Fruit fly (Drosophila melanogaster) whole organism, embryonic: ENCODE data around the gene CG4570.

ENCODE experiments used
- Abd-B ChIP-seq: fragments of 200-800 bp; sonication (Bioruptor generic); optimal IDR thresholded peaks from 2 replicates; lab custom pipeline; 2018; ENCODE audit warnings: missing biosample characterization, mild to moderate bottlenecking, missing genetic modification characterization, moderate library complexity
- Asciz ChIP-seq: fragments of 200-800 bp; sonication (Bioruptor generic); optimal IDR thresholded peaks from 2 replicates; lab custom pipeline; 2017; ENCODE audit warnings: missing biosample characterization, mild to moderate bottlenecking, missing genetic modification characterization, missing genetic modification reagents
- CG10267 ChIP-seq: fragments of 200-800 bp; sonication (Bioruptor generic); optimal IDR thresholded peaks from 2 replicates; lab custom pipeline; 2018; ENCODE audit warnings: missing biosample characterization, mild to moderate bottlenecking, missing genetic modification characterization, moderate library complexity
- CG12155 ChIP-seq: fragments of 200-800 bp; sonication (Bioruptor generic); optimal IDR thresholded peaks from 3 replicates; lab custom pipeline; 2016; ENCODE audit warnings: missing biosample characterization, missing genetic modification characterization
- CG12942 ChIP-seq: fragments of 200-800 bp; sonication (Bioruptor generic); optimal IDR thresholded peaks from 3 replicates; lab custom pipeline; 2016; ENCODE audit warnings: missing biosample characterization, missing genetic modification characterization
- CG13287 ChIP-seq: fragments of 200-800 bp; sonication (Bioruptor generic); IDR thresholded peaks from 2 replicates; pipeline ENCODE4 v1.3.6; 2022; ENCODE audit warnings: missing biosample characterization, missing genetic modification characterization; ENCODE audit not compliant: partially characterized antibody
- CG13775 ChIP-seq: fragments of 200-800 bp; sonication (Bioruptor generic); optimal IDR thresholded peaks from 3 replicates; lab custom pipeline; 2017; ENCODE audit warnings: missing biosample characterization, mild to moderate bottlenecking, missing genetic modification characterization
- CG1603 ChIP-seq: fragments of 200-800 bp; sonication (Bioruptor generic); optimal IDR thresholded peaks from 2 replicates; lab custom pipeline; 2019; ENCODE audit warnings: missing biosample characterization, mild to moderate bottlenecking, missing genetic modification characterization, moderate library complexity
- CG1792 ChIP-seq: fragments of 200-800 bp; sonication (Bioruptor generic); optimal IDR thresholded peaks from 2 replicates; lab custom pipeline; 2016; ENCODE audit warnings: missing biosample characterization, missing genetic modification characterization
- CG34376 ChIP-seq: fragments of 200-800 bp; sonication (Bioruptor generic); optimal IDR thresholded peaks from 2 replicates; lab custom pipeline; 2018; ENCODE audit warnings: missing biosample characterization, mild to moderate bottlenecking, missing genetic modification characterization
- CG3847 ChIP-seq: fragments of 200-800 bp; sonication (Bioruptor generic); IDR thresholded peaks from 2 replicates; pipeline ENCODE4 v1.3.6; 2022; ENCODE audit warnings: missing biosample characterization, missing genetic modification characterization
- CG5245 ChIP-seq: fragments of 200-800 bp; sonication (Bioruptor generic); optimal IDR thresholded peaks from 3 replicates; lab custom pipeline; 2016; ENCODE audit warnings: missing biosample characterization, missing genetic modification characterization
- CG9797 ChIP-seq: fragments of 200-800 bp; sonication (Bioruptor generic); optimal IDR thresholded peaks from 3 replicates; lab custom pipeline; 2018; ENCODE audit warnings: missing biosample characterization, mild to moderate bottlenecking, missing genetic modification characterization
- CHES-1-like ChIP-seq: fragments of 200-800 bp; sonication (Bioruptor generic); optimal IDR thresholded peaks from 2 replicates; lab custom pipeline; 2016; ENCODE audit warnings: missing biosample characterization, missing genetic modification characterization
- Dll ChIP-seq: fragments of 200-800 bp; sonication (Bioruptor generic); IDR thresholded peaks from 4 replicates; pipeline ENCODE4 v1.3.6; 2022; ENCODE audit warnings: missing biosample characterization, missing genetic modification characterization; ENCODE audit not compliant: partially characterized antibody
- E2f2 ChIP-seq: fragments of 200-800 bp; sonication (Bioruptor generic); IDR thresholded peaks from 2 replicates; pipeline ENCODE4 v1.3.6; 2022; ENCODE audit warnings: missing biosample characterization, missing genetic modification characterization
- Lpt ChIP-seq: fragments of >200 bp; optimal IDR thresholded peaks from 2 replicates; lab custom pipeline; 2018; ENCODE audit warnings: missing biosample characterization, missing genetic modification characterization
- MBD-R2 ChIP-seq: fragments of 200-800 bp; sonication (Bioruptor generic); IDR thresholded peaks from 2 replicates; pipeline ENCODE4 v1.3.6; 2022; ENCODE audit warnings: missing biosample characterization, missing genetic modification characterization
- MESR4 ChIP-seq: fragments of 200-800 bp; sonication (Bioruptor generic); optimal IDR thresholded peaks from 2 replicates; lab custom pipeline; 2018; ENCODE audit warnings: missing biosample characterization, mild to moderate bottlenecking, missing genetic modification characterization, moderate library complexity
- Med ChIP-seq: fragments of 200-800 bp; sonication (Bioruptor generic); peaks from one replicate; lab custom pipeline; 2016; ENCODE audit warnings: missing biosample characterization, missing genetic modification characterization, mild to moderate bottlenecking, inconsistent platforms, moderate library complexity
- NC2β ChIP-seq: fragments of 200-800 bp; sonication (Bioruptor generic); optimal IDR thresholded peaks from 2 replicates; lab custom pipeline; 2016; ENCODE audit warnings: missing biosample characterization, missing genetic modification characterization
- Rx ChIP-seq: fragments of 200-800 bp; sonication (Bioruptor generic); IDR thresholded peaks from 2 replicates; pipeline ENCODE4 v1.3.6; 2022; ENCODE audit warnings: missing biosample characterization, missing genetic modification characterization
- Sin3A ChIP-seq: fragments of >200 bp; optimal IDR thresholded peaks from 2 replicates; lab custom pipeline; 2018
- Sox100B ChIP-seq: fragments of 200-800 bp; sonication (Bioruptor generic); optimal IDR thresholded peaks from 3 replicates; lab custom pipeline; 2018; ENCODE audit warnings: missing biosample characterization, mild to moderate bottlenecking, missing genetic modification characterization
- YL-1 ChIP-seq: fragments of 200-800 bp; sonication (Bioruptor generic); optimal IDR thresholded peaks from 3 replicates; lab custom pipeline; 2017; ENCODE audit warnings: missing biosample characterization, mild to moderate bottlenecking, missing genetic modification characterization
- ab ChIP-seq: fragments of 200-800 bp; sonication (Bioruptor generic); optimal IDR thresholded peaks from 2 replicates; lab custom pipeline; 2016; ENCODE audit warnings: missing biosample characterization, missing genetic modification characterization
- bbx ChIP-seq: fragments of 200-800 bp; sonication (Bioruptor generic); IDR thresholded peaks from 2 replicates; pipeline ENCODE4 v1.3.6; 2022; ENCODE audit warnings: missing biosample characterization, missing genetic modification characterization; ENCODE audit not compliant: partially characterized antibody
- chinmo ChIP-seq: fragments of 200-800 bp; sonication (Bioruptor generic); IDR thresholded peaks from 4 replicates; pipeline ENCODE4 v1.3.6; 2022; ENCODE audit warnings: missing biosample characterization, missing genetic modification characterization; ENCODE audit not compliant: partially characterized antibody
- crp ChIP-seq, 2 experiments: fragments of 200-800 bp; sonication (Bioruptor generic); optimal IDR thresholded peaks; 2 replicates in 1 of 2; 3 replicates in 1 of 2; lab custom pipeline; 2017; ENCODE audit warnings: missing biosample characterization in 2 of 2, missing genetic modification characterization in 2 of 2, mild to moderate bottlenecking in 1 of 2, moderate library complexity in 1 of 2
- dimm ChIP-seq: fragments of 200-800 bp; sonication (Bioruptor generic); IDR thresholded peaks from 2 replicates; pipeline ENCODE4 v1.3.6; 2022; ENCODE audit warnings: missing biosample characterization, missing genetic modification characterization
- disco-r ChIP-seq: fragments of 200-800 bp; sonication (Bioruptor generic); optimal IDR thresholded peaks from 2 replicates; lab custom pipeline; 2016; ENCODE audit warnings: missing biosample characterization, missing genetic modification characterization
- fd3F ChIP-seq: fragments of 200-800 bp; sonication (Bioruptor generic); optimal IDR thresholded peaks from 2 replicates; lab custom pipeline; 2018; ENCODE audit warnings: missing biosample characterization, mild to moderate bottlenecking, missing genetic modification characterization, moderate library complexity
- gce ChIP-seq: fragments of 200-800 bp; sonication (Bioruptor generic); IDR thresholded peaks from 3 replicates; pipeline ENCODE4 v1.3.6; 2022; ENCODE audit warnings: missing biosample characterization, missing genetic modification characterization
- gfzf ChIP-seq: fragments of 200-800 bp; sonication (Bioruptor generic); optimal IDR thresholded peaks from 2 replicates; lab custom pipeline; 2016; ENCODE audit warnings: missing biosample characterization, mild to moderate bottlenecking, missing genetic modification characterization, moderate library complexity
- grn ChIP-seq: fragments of 200-800 bp; sonication (Bioruptor generic); optimal IDR thresholded peaks from 3 replicates; lab custom pipeline; 2017; ENCODE audit warnings: missing biosample characterization, missing genetic modification characterization
- mirr ChIP-seq: fragments of 200-800 bp; sonication (Bioruptor generic); optimal IDR thresholded peaks from 3 replicates; lab custom pipeline; 2018; ENCODE audit warnings: missing biosample characterization, mild to moderate bottlenecking, missing genetic modification characterization
- mld ChIP-seq: fragments of 200-800 bp; sonication (Bioruptor generic); IDR thresholded peaks from 3 replicates; pipeline ENCODE4 v1.3.6; 2022; ENCODE audit warnings: missing biosample characterization, missing genetic modification characterization; ENCODE audit not compliant: partially characterized antibody
- otp ChIP-seq: fragments of 200-800 bp; sonication (Bioruptor generic); IDR thresholded peaks from 3 replicates; pipeline ENCODE4, ENCODE4 v1.3.6; 2022; ENCODE audit warnings: missing biosample characterization, missing genetic modification characterization
- phol ChIP-seq: fragments of 200-800 bp; sonication (Bioruptor generic); optimal IDR thresholded peaks from 3 replicates; lab custom pipeline; 2018; ENCODE audit warnings: missing biosample characterization, mild to moderate bottlenecking, missing genetic modification characterization, moderate library complexity
- pzg ChIP-seq: fragments of 200-800 bp; sonication (Bioruptor generic); optimal IDR thresholded peaks from 3 replicates; lab custom pipeline; 2018; ENCODE audit warnings: missing biosample characterization, mild to moderate bottlenecking, missing genetic modification characterization, moderate library complexity
- stwl ChIP-seq: fragments of 200-800 bp; sonication (Bioruptor generic); optimal IDR thresholded peaks from 3 replicates; lab custom pipeline; 2018; ENCODE audit warnings: missing biosample characterization, mild to moderate bottlenecking, missing genetic modification characterization, moderate library complexity
- sug ChIP-seq: fragments of 200-800 bp; optimal IDR thresholded peaks from 2 replicates; lab custom pipeline; 2019; ENCODE audit warnings: missing biosample characterization, mild to moderate bottlenecking, missing genetic modification characterization, moderate library complexity
- tap ChIP-seq: fragments of 200-800 bp; optimal IDR thresholded peaks from 3 replicates; lab custom pipeline; 2019; ENCODE audit warnings: missing biosample characterization, mild to moderate bottlenecking, missing genetic modification characterization, moderate library complexity
- tgo ChIP-seq: fragments of 200-800 bp; sonication (Bioruptor generic); IDR thresholded peaks from 3 replicates; pipeline ENCODE4 v1.3.6; 2022; ENCODE audit warnings: missing biosample characterization, missing genetic modification characterization
- tll ChIP-seq, 2 experiments: fragments of 200-800 bp in 1 of 2; fragments of >200 bp in 1 of 2; sonication (Bioruptor generic) in 1 of 2; optimal IDR thresholded peaks; 2 replicates each; lab custom pipeline; 2017 to 2019; ENCODE audit warnings: missing biosample characterization in 2 of 2, missing genetic modification characterization in 2 of 2, mild to moderate bottlenecking in 1 of 2, moderate library complexity in 1 of 2
- tx ChIP-seq: fragments of 200-800 bp; sonication (Bioruptor generic); optimal IDR thresholded peaks from 2 replicates; lab custom pipeline; 2016; ENCODE audit warnings: missing biosample characterization, missing genetic modification characterization
- zen ChIP-seq: fragments of 200-800 bp; sonication (Bioruptor generic); optimal IDR thresholded peaks from 3 replicates; lab custom pipeline; 2018; ENCODE audit warnings: missing biosample characterization, mild to moderate bottlenecking, missing genetic modification characterization, moderate library complexity

The CG4570 gene

dm6 chr3R:10852232-10852774 lies 4.3 kb upstream of the CG4570 start, which contains the start of gene CG4565 (continued):
- peak; percentile 76 for TF ChIP-seq stwl (tag; lab: Kevin White, UChicago)
- no peak for TF ChIP-seq CG1792
- TF ChIP-seq CG12155 (GFP tag; lab: Kevin White, UChicago) = no peak
- TF ChIP-seq otp = no peak
- TF ChIP-seq chinmo (GFP tag; lab: Robert Waterston, UW) = 0 out of 4 replicates have a peak, but pooled peaks have one; percentile 54
- TF ChIP-seq tap = no peak
- no peak for TF ChIP-seq Rx (GFP tag; lab: Robert Waterston, UW)
- peak; percentile 7 for TF ChIP-seq sug
- 0 out of 3 replicates have a peak, but pooled peaks have one; percentile 21 for TF ChIP-seq mld

dm6 chr3R:10854243-10854874 lies 2.2 kb upstream of the CG4570 start, which contains the start of the genes CG6567 and CG4511:
TSS of gene CG6567 (minus strand) at chr3R:10854451.
TSS of gene CG4511 (plus strand) at chr3R:10854501.
- no peak for TF ChIP-seq disco-r (GFP tag; lab: Kevin White, UChicago)
- no peak for TF ChIP-seq dimm (GFP tag; lab: Robert Waterston, UW)
- peak; percentile 9 for TF ChIP-seq NC2β (GFP tag; lab: Kevin White, UChicago)
- TF ChIP-seq phol = peak; percentile 21
- TF ChIP-seq Lpt (GFP tag; lab: Kevin White, UChicago) = no peak
- TF ChIP-seq zen (tag; lab: Kevin White, UChicago) = no peak
- TF ChIP-seq mirr (GFP tag; lab: Kevin White, UChicago) = no peak
- no peak for TF ChIP-seq fd3F (GFP tag; lab: Kevin White, UChicago)
- no peak for TF ChIP-seq Sox100B (GFP tag; lab: Kevin White, UChicago)
- TF ChIP-seq Asciz (GFP tag; lab: Kevin White, UChicago) = no peak
- no peak for TF ChIP-seq tgo
- no peak for TF ChIP-seq CG5245 (GFP tag; lab: Kevin White, UChicago)
- TF ChIP-seq CG13287 (GFP tag; lab: Robert Waterston, UW) = peak; percentile 36; the same call in 1 of the 2 replicates
- peak; percentile 4 for TF ChIP-seq CG13775
- peak; percentile 95 for TF ChIP-seq MBD-R2
- peak; percentile 68 for TF ChIP-seq MESR4 (GFP tag; lab: Kevin White, UChicago)
- no peak; the same call in 1 of the 2 replicates for TF ChIP-seq CG3847
- no peak for TF ChIP-seq ab (GFP tag; lab: Kevin White, UChicago)
- TF ChIP-seq CG9797 = peak; percentile 78
- TF ChIP-seq Sin3A (lab: Kevin White, UChicago) = peak; percentile 76
- TF ChIP-seq CG1603 (tag; lab: Kevin White, UChicago) = peak; percentile 55
- TF ChIP-seq Dll (GFP tag; lab: Robert Waterston, UW) = 0 out of 4 replicates have a peak, but pooled peaks have one; percentile 35
- TF ChIP-seq Abd-B (GFP tag; lab: Kevin White, UChicago) = no peak
- TF ChIP-seq E2f2 (GFP tag; lab: Robert Waterston, UW) = peak; percentile 32
- TF ChIP-seq tll (GFP tag; optimal IDR thresholded peaks at IDR 0.05; lab: Kevin White, UChicago) = no peak
- no peak for TF ChIP-seq gce
- peak; percentile 80 for TF ChIP-seq pzg (GFP tag; lab: Kevin White, UChicago)
- peak; percentile 38 for TF ChIP-seq CHES-1-like (GFP tag; lab: Kevin White, UChicago)
- 0 out of 2 replicates have a peak, but pooled peaks have one; percentile 34 for TF ChIP-seq bbx
- TF ChIP-seq CG10267 = peak; percentile 8
- TF ChIP-seq crp (GFP tag; optimal IDR thresholded peaks at IDR 0.05; lab: Kevin White, UChicago) = peak; percentile 56 to 95
- TF ChIP-seq sug = peak; percentile 48
- TF ChIP-seq grn (GFP tag; lab: Kevin White, UChicago) = peak; percentile 93
- peak; percentile 80 for TF ChIP-seq Med (GFP tag; lab: Kevin White, UChicago)
- no peak for TF ChIP-seq CG12942 (GFP tag; lab: Kevin White, UChicago)
- peak; percentile 89 for TF ChIP-seq YL-1 (GFP tag; lab: Kevin White, UChicago)
- peak; percentile 84 for TF ChIP-seq tx (GFP tag; lab: Kevin White, UChicago)
- peak; percentile 93 for TF ChIP-seq gfzf
- TF ChIP-seq CG34376 (GFP tag; lab: Kevin White, UChicago) = peak; percentile 6
